Worm (Caenorhabditis elegans) whole organism, late embryonic: ENCODE results near the gene Y79H2A.2.

Experiments
- F13H6.1 ChIP-seq: sonication (generic microtip); optimal IDR thresholded peaks from 2 replicates; lab custom pipeline; 2016; ENCODE audit warnings: missing genetic modification characterization, missing compliant biosample characterization
- ets-4 ChIP-seq: sonication (generic microtip); optimal IDR thresholded peaks from 2 replicates; lab custom pipeline; 2016; ENCODE audit warnings: missing genetic modification characterization, missing compliant biosample characterization
- fkh-6 ChIP-seq: sonication (generic microtip); optimal IDR thresholded peaks from 2 replicates; lab custom pipeline; 2016; ENCODE audit warnings: missing genetic modification characterization, missing compliant biosample characterization
- nhr-11 ChIP-seq: fragments of 150-350 bp; optimal IDR thresholded peaks from 2 replicates; lab custom pipeline; 2014; ENCODE audit warnings: missing biosample characterization, missing genetic modification characterization

- no peak for TF ChIP-seq ets-4 (tag; lab: Kevin White, UChicago)
- no peak for TF ChIP-seq nhr-11 (tag; lab: Kevin White, UChicago)
- no peak for TF ChIP-seq F13H6.1 (tag; lab: Kevin White, UChicago)
- TF ChIP-seq fkh-6 (tag; lab: Kevin White, UChicago) = no peak
Measured at ce11 chrIII:12003264-12003663, 27.3 kb downstream of the Y79H2A.2 start.
